Worm (Caenorhabditis elegans): Measurements from ENCODE around the gene EEED8.15.

The EEED8.15 gene

DNA sequence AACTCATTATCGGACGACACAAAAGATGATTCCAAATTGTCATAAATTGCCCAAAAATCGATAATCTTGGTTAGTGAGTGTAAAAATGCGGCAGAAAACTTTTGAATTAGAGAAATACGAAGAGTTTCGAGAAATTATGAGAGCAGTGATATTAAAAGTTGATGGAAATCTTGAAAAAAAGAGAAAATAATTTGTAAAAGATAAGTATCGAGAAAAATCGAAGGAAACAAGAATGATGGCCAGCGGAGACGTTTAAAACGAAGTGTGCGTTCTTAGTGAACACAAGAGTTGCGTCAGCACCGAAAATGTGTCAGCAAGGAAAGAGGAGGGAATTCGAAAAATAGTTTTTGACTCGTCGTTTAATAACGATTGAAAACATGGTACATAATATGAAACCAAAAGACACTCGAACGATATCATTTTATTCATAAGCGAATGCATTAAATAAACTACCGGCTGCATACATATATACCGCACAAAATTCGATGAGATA is 29.2 kb upstream of the EEED8.15 start, which contains the start of gene ndx-6 (continued):
- no peak for TF ChIP-seq ZK337.2 (GFP tag; IDR thresholded peaks at IDR 0.05)
- no peak for TF ChIP-seq ztf-11 (tag; optimal IDR thresholded peaks at IDR 0.05)
- peak; percentile 83 for TF ChIP-seq T20F7.1 (GFP tag; optimal IDR thresholded peaks at IDR 0.05)
- TF ChIP-seq arid-1 (GFP tag; conservative IDR thresholded peaks at IDR 0.05) = peak; percentile 62; the same call in 1 of the 2 replicates
- no peak for TF ChIP-seq dmd-8 (GFP tag; IDR thresholded peaks at IDR 0.05)
- peak; percentile 43 for TF ChIP-seq ztf-7 (tag; optimal IDR thresholded peaks at IDR 0.05)
- TF ChIP-seq sdz-12 (GFP tag; optimal IDR thresholded peaks at IDR 0.05) = no peak
- no peak for TF ChIP-seq gei-8 (GFP tag; optimal IDR thresholded peaks at IDR 0.05)
- peak in 1 of 2 experiments; percentile 27 for TF ChIP-seq mdl-1 (tag; optimal IDR thresholded peaks at IDR 0.05)
- peak; percentile 61 for TF ChIP-seq nhr-6 (tag; optimal IDR thresholded peaks at IDR 0.05)
- no peak for TF ChIP-seq Y5F2A.4 (GFP tag; optimal IDR thresholded peaks at IDR 0.05)
- no peak for TF ChIP-seq attf-4 (tag; optimal IDR thresholded peaks at IDR 0.05)
- TF ChIP-seq unc-39 (tag; optimal IDR thresholded peaks at IDR 0.05) = no peak
- peak; percentile 35; the same call in 1 of the 2 replicates for TF ChIP-seq madf-9 (GFP tag; conservative IDR thresholded peaks at IDR 0.05)
- TF ChIP-seq Y75B8A.6 (GFP tag; IDR thresholded peaks at IDR 0.05) = no peak
- TF ChIP-seq duxl-1 (tag; optimal IDR thresholded peaks at IDR 0.05; ENCODE audit: poor library complexity) = peak; percentile 51
- peak; percentile 74 for TF ChIP-seq nhr-102 (tag; optimal IDR thresholded peaks at IDR 0.05)
- TF ChIP-seq ceh-28 (tag; optimal IDR thresholded peaks at IDR 0.05) = no peak
- peak in 1 of 2 experiments; percentile 43 for TF ChIP-seq hif-1 (tag; optimal IDR thresholded peaks at IDR 0.05)
- no peak for TF ChIP-seq Y48G9A.11 (GFP tag; IDR thresholded peaks at IDR 0.05)
- no peak for TF ChIP-seq lir-3 (tag; optimal IDR thresholded peaks at IDR 0.05)
- no peak for TF ChIP-seq fkh-10 (GFP tag; optimal IDR thresholded peaks at IDR 0.05)
- TF ChIP-seq mxl-2 (GFP tag; conservative IDR thresholded peaks at IDR 0.05) = no peak
- TF ChIP-seq daf-12 (tag; optimal IDR thresholded peaks at IDR 0.05) = no peak
- no peak for TF ChIP-seq ceh-62 (tag; optimal IDR thresholded peaks at IDR 0.05)
- TF ChIP-seq nhr-41 (GFP tag; IDR thresholded peaks at IDR 0.05) = no peak
- peak; percentile 67 for TF ChIP-seq nhr-48 (tag; optimal IDR thresholded peaks at IDR 0.05)
- TF ChIP-seq php-3 (GFP tag; IDR thresholded peaks at IDR 0.05) = no peak
- TF ChIP-seq mep-1 (tag; optimal IDR thresholded peaks at IDR 0.05) = peak; percentile 86
- TF ChIP-seq ces-1 (GFP tag; optimal IDR thresholded peaks at IDR 0.05) = no peak
- peak; percentile 61 for TF ChIP-seq dmd-6 (GFP tag; IDR thresholded peaks at IDR 0.05)
- TF ChIP-seq spr-1 (tag; optimal IDR thresholded peaks at IDR 0.05) = peak; percentile 66
- TF ChIP-seq hlh-11 (tag; optimal IDR thresholded peaks at IDR 0.05) = peak; percentile 72
- TF ChIP-seq F49E8.2 (tag; optimal IDR thresholded peaks at IDR 0.05; ENCODE audit: borderline replicate concordance) = no peak
- peak; percentile 57 for TF ChIP-seq mxl-3 (GFP tag; optimal IDR thresholded peaks at IDR 0.05)
- TF ChIP-seq nhr-111 (GFP tag; optimal IDR thresholded peaks at IDR 0.05) = no peak
- TF ChIP-seq lin-39 (tag; optimal IDR thresholded peaks at IDR 0.05) = no peak
- TF ChIP-seq nhr-77 (tag; optimal IDR thresholded peaks at IDR 0.05) = peak; percentile 88
- TF ChIP-seq pha-4 (GFP tag; IDR thresholded peaks at IDR 0.05) = no peak; the same call in 1 of the 2 replicates
- peak; percentile 64 for TF ChIP-seq pha-4 (tag; optimal IDR thresholded peaks at IDR 0.05)
- TF ChIP-seq tra-1 (GFP tag; IDR thresholded peaks at IDR 0.05) = no peak
- TF ChIP-seq snpc-4 (tag; optimal IDR thresholded peaks at IDR 0.05) = no peak
- TF ChIP-seq lsy-2 (tag; optimal IDR thresholded peaks at IDR 0.05) = peak; percentile 73 to 94
- 0 out of 2 replicates have a peak, but pooled peaks have one; percentile 42 for TF ChIP-seq dmd-9 (GFP tag; IDR thresholded peaks at IDR 0.05)
- peak; percentile 18 for TF ChIP-seq spr-3 (GFP tag; optimal IDR thresholded peaks at IDR 0.05)
- peak; percentile 86 for TF ChIP-seq lin-38 (GFP tag; IDR thresholded peaks at IDR 0.05)
- TF ChIP-seq lim-7 (GFP tag; IDR thresholded peaks at IDR 0.05) = no peak
- peak; percentile 74 for TF ChIP-seq T26A8.4 (GFP tag; IDR thresholded peaks at IDR 0.05)
- peak; percentile 60; the same call in 1 of the 2 replicates for TF ChIP-seq zfp-3 (GFP tag; conservative IDR thresholded peaks at IDR 0.05)
- TF ChIP-seq daf-19 (GFP tag; conservative IDR thresholded peaks at IDR 0.05) = peak; percentile 53; the same call in 1 of the 2 replicates

Data from whole organism, L4 larva.